Worm (Caenorhabditis elegans): ENCODE results near the gene mak-2.
"Not testable (repeated sequence)": the region's sequence is repeated elsewhere in the genome, so short reads cannot be mapped to it uniquely, and the experiment has no call there.

Gene mak-2

ce11 chrIV:874677-875076 is 10.5 kb upstream of the mak-2 start, which contains the start of gene Y55F3BR.1:
TSS of gene Y55F3BR.1 (plus strand) at chrIV:874791.
- TF ChIP-seq W03F9.2 (tag; optimal IDR thresholded peaks at IDR 0.05) (no peak), dao-5 (tag; optimal IDR thresholded peaks at IDR 0.05) (no peak), him-1 (tag; optimal IDR thresholded peaks at IDR 0.05) (no peak)

DNA sequence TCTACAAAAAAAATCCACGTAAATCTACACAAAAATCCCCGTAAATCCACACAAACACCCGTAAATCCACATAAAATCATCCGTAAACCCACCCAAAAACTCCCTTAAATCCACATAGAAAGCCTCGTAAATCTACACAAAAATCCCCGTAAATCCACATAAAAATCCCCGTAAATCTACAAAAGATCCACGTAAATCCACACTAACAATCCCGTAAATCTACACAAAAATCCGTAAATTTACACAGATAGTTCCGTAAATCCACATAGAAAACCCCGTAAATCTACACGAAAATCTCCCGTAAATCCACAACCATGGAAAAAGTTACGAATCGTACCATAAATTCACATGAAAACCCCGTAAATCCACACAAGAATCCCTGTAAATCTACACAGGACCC is 6.5 kb upstream of the mak-2 start:
- no peak for TF ChIP-seq him-1 (tag; optimal IDR thresholded peaks at IDR 0.05)
- TF ChIP-seq W03F9.2 (tag; optimal IDR thresholded peaks at IDR 0.05), result no peak
- TF ChIP-seq dao-5 (tag; optimal IDR thresholded peaks at IDR 0.05), result no peak

DNA sequence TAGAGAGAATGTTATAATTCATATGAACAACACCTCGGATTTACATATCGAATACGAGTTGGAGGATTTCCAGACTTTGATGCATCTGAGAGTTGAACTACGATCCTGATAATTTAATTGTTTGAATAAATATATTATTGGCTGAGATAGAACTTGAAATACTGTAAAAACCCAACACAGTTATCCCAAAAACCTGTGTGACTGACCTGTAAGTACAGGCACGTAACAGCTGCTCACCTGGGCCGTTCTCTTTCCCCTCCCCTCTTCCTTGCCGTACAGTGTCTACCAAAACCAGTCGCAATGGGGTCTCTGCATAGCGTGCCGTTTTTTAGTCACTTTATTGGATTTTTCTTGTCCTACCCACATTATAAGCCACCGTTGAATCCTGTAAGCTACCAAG is 19.8 kb downstream of the mak-2 start, which contains the start of gene fbxc-12:
Gene fbxc-12, plus strand, starts transcription at position 301 of the 400 bp plus-strand sequence.
- TF ChIP-seq W03F9.2, him-1, dao-5 (tag; optimal IDR thresholded peaks at IDR 0.05): not testable (repeated sequence)

- TF ChIP-seq W03F9.2 (tag; optimal IDR thresholded peaks at IDR 0.05), result no peak
- no peak for TF ChIP-seq dao-5 (tag; optimal IDR thresholded peaks at IDR 0.05)
Measured at ce11 chrIV:914856-915255, 29.7 kb downstream of the mak-2 start.

ce11 chrIV:917640-918039 is 32.5 kb downstream of the mak-2 start:
- no peak for TF ChIP-seq dao-5 (tag; optimal IDR thresholded peaks at IDR 0.05)
- no peak for TF ChIP-seq him-1 (tag; optimal IDR thresholded peaks at IDR 0.05)
- no peak for TF ChIP-seq W03F9.2 (tag; optimal IDR thresholded peaks at IDR 0.05)

- no peak for TF ChIP-seq him-1 (tag; optimal IDR thresholded peaks at IDR 0.05)
- TF ChIP-seq dao-5 (tag; optimal IDR thresholded peaks at IDR 0.05), result no peak
- no peak for TF ChIP-seq W03F9.2 (tag; optimal IDR thresholded peaks at IDR 0.05)
Measured at ce11 chrIV:919690-920089, 34.5 kb downstream of the mak-2 start, which contains the start of gene F58H7.5. TSS of gene F58H7.5 (plus strand) at chrIV:919990.

ce11 chrIV:924323-924932 is 39.3 kb downstream of the mak-2 start, which contains the start of gene lgc-30:
TSS of gene lgc-30 (plus strand) at chrIV:924882.
- TF ChIP-seq him-1 (tag; optimal IDR thresholded peaks at IDR 0.05), result no peak
- no peak for TF ChIP-seq dao-5 (tag; optimal IDR thresholded peaks at IDR 0.05)
- TF ChIP-seq W03F9.2 (tag; optimal IDR thresholded peaks at IDR 0.05), result no peak

DNA sequence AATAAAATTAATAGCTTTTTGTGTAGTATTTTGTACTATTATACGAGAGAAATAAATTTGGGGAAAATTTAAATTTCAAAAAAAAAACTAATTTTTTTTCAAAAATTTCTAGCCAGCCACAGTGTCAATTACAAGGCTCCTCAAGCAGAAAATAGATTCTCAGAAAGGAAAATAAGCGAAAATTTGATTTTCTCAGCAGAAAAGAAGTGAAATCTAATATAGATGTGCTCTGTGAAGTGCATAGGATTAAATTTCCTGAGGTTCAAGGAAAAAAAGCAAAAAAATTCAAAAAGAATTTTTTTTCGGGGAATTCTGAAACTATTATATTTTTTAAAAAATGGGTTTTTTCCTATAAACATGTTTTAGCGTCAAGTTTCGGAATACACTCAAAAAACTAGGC is 42.4 kb downstream of the mak-2 start:
- TF ChIP-seq W03F9.2 (tag; optimal IDR thresholded peaks at IDR 0.05) (no peak), dao-5 (tag; optimal IDR thresholded peaks at IDR 0.05) (no peak), him-1 (tag; optimal IDR thresholded peaks at IDR 0.05) (no peak)

DNA sequence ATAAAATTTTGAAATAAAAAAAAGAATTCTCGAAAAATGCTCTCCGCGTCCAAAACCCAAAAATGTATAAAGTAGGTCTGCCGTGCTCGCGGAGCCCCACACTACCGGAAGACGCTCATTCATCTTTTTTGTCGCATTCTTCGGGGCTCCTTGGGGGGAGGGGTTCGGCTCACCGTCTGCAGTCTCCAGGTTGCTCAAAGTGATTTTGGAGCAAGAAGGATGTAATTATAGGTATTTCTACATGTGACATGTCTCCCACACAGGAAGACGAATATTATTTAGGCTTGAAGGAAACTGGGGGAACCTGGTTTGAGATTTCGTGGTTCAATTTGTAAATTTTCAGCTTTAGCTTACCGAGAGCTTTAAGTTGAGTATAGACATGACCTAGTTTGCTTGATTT is 50.6 kb downstream of the mak-2 start, which contains the start of gene F58H7.1:
Gene F58H7.1, minus strand, starts transcription at position 101 of the 400 bp plus-strand sequence.
- TF ChIP-seq dao-5 (tag; optimal IDR thresholded peaks at IDR 0.05) (no peak), him-1 (tag; optimal IDR thresholded peaks at IDR 0.05) (no peak), W03F9.2 (tag; optimal IDR thresholded peaks at IDR 0.05) (no peak)

Measured in whole organism, L4/young adult.